Fruit fly (Drosophila melanogaster): ENCODE measurements around the gene CG5376.

CG5376 gene

DNA sequence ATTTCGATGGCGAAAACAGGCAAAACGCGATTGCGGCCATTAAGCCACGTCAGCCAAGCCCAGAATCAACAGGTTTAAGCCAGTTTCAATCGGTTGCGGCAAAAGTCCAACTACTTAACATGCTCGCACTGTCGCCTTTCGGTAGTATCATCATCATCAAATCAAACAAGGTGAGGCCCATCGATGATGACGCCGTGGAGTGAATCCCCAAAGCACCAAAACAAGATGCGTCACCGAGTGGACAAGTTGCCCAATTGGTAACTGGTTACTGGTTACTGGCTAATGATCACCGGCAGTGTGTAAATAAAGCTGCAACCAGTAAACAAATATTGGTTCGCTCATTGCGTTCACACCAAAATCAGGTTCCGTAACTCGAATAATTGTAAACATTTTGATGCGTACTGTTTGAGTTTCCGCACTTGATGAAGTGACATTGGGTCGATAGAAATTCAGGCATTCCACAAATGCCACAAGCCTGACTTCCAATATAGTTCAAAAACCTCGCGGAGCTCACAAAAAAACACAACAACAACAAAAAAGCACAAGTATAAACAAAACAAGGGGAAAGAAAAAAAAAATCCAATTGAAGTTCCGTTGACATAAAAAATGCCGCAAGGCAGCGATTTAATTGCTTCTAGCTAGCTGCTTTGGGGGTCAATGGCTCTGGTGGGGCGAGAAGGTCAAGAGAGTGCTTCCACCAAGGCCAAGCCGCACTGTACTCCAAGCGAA, 35.8 kb upstream of the CG5376 start:
- no peak for TF ChIP-seq CG17801 (GFP tag; optimal IDR thresholded peaks at IDR 0.05; ENCODE audit: partially characterized antibody)

DNA sequence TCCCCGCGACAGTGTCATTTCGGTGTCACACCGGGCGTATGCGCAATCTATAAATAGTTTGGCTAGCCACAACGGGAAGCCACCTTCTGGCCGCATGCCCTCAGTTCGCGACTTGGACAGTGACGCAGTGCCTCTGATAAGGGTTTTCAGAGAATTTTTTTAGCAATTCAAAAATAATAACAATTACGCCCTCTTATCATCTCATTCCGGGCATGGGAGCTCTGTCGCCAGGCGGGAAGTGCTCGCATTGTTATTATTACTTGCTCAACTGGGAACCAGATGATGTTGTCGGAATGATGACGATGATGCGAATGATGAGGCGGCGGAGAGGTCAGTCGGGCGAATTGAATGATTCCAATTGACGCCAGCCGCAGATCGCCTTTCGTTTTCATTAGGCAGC, 34.1 kb upstream of the CG5376 start:
- no peak for TF ChIP-seq CG17801 (GFP tag; optimal IDR thresholded peaks at IDR 0.05; ENCODE audit: partially characterized antibody)

DNA sequence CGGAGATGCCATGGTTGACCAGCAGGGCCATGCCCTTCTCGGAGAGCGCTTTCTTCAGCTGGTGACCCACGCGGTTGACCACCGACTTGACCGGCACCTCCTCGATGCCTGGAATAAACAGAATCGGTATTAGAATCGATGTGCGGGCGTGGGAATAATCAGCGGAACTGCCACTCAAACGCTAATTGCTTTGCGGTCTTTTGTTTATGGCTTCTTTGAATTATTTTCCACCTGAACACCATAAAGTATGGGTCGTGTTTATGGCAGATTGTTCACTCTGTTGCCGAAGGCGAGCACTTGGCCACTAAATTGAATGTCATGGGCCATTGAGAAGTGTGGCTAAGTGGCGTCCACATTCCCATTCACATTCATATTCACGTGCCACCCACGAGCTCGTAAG, 33.3 kb upstream of the CG5376 start:
- no peak for TF ChIP-seq CG17801 (GFP tag; optimal IDR thresholded peaks at IDR 0.05; ENCODE audit: partially characterized antibody)

DNA sequence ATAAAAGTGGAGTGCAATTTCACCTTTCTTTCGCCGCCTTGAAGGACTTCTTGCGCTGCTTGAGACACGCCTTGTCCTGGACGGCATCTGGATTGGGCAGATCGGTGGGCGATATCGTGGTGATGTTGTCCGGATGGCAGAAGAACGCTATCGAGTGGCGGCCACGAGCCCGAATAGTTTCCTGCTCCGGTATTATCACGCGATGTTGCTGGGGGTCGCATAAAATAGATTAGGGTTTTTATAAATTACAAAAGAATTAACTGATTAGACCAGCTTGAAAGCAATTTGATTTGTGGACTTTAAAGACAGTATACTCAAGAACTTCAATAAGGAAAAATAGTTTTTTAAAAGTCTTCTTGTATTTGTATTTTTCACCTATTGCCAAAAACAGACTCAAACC, 31.7 kb upstream of the CG5376 start:
- no peak for TF ChIP-seq CG17801 (GFP tag; optimal IDR thresholded peaks at IDR 0.05; ENCODE audit: partially characterized antibody)

DNA sequence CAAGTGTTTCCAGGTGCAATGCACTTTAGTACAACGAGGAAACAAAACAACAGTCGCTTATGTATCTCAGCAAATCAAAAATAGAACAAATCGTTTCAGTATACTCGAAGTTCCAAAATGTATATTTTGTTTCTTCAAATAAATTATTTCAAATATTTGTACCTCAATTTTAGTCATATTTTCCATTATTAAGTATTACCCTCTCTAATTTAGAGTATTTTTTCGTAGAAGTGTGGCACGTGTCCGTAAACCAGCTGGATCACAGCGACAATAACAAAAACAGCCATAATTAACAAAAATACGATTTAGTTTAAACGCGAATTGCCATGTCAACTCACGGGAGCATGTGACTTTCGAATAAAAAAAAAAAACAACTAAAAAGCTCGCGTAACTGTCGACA, 30.0 kb upstream of the CG5376 start:
- TF ChIP-seq CG17801 (GFP tag; optimal IDR thresholded peaks at IDR 0.05; ENCODE audit: partially characterized antibody) = no peak

DNA sequence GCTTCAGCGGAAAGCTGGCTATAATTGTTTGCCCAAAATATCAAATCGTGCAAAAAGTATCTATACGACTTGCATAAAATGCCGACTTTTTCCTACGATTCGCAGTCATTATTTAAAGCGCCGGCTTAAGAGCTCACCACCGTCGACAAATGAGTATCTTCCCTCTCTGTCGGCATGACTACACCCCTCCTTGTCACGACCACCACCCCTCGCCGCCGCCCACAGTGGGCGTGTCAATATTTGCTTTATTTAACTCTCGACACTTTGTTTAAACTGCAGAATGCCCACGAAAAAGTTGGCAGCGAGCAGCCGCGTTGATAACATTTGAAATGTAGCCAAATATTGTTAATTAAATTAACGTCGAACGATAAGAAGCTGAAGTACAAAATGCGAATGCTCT, 29.5 kb upstream of the CG5376 start:
- TF ChIP-seq CG17801 (GFP tag; optimal IDR thresholded peaks at IDR 0.05; ENCODE audit: partially characterized antibody) = no peak

DNA sequence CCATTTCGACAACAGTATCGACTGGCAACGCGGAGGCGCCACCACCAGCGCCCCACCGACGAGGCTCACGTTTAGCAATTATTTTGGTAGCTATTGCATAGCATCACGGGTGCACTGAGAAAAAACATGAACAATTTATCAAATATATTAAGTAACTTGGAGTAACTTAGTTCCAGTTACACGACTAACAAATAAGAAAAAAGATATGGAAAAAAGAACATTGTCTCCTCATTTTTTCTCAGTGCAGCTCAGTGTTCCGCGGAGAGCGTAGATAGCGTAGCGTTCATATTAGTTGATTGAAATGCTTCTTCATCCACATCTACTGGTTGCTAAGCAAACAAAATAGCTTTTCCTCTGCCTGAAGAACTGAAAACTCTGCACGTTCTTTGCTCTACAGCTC, 26.6 kb upstream of the CG5376 start:
- no peak for TF ChIP-seq CG17801 (GFP tag; optimal IDR thresholded peaks at IDR 0.05; ENCODE audit: partially characterized antibody)

DNA sequence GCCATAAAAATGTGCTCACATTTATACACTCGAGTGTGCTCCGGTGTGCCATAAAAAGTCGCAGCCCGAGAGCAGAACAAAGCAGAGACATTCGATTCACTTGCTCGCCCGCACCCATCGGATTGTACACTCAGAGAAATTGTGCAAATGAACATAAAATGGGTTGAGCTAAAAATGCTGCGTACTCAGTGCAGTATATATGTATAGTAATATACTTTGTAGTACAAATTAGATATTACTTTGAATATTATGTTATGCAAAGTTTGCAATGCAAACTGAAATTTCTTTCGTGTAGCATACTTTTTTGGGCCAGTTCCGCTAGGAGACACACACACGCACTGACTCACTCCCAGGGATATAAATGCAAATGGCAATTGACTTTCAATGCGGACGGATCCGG, 14.9 kb upstream of the CG5376 start:
- TF ChIP-seq CG17801 (GFP tag; optimal IDR thresholded peaks at IDR 0.05; ENCODE audit: partially characterized antibody) = no peak

DNA sequence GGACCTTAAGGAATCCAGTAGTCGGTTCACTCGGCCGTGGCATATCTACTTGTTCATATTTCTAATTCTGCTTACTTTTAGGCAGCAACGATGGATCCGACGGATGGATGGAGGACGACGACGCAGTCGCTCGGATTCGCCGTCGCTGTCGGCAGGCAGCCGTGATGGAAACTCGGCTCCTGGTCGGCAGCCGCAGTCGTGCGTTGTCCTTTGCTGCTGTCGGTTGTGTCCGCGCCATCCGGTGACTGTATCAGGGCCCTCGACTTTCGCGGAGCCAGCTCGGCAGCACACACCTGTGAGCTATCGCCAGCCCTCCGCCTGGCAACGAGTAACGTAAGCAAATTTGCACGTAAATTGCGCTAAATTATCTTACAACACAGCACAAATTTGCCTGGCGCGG, 8.3 kb upstream of the CG5376 start, which contains the start of gene Octbeta1R:
TSS of gene Octbeta1R (plus strand) at position 191 of the 400 bp plus-strand sequence.
- no peak for TF ChIP-seq CG17801 (GFP tag; optimal IDR thresholded peaks at IDR 0.05; ENCODE audit: partially characterized antibody)

DNA sequence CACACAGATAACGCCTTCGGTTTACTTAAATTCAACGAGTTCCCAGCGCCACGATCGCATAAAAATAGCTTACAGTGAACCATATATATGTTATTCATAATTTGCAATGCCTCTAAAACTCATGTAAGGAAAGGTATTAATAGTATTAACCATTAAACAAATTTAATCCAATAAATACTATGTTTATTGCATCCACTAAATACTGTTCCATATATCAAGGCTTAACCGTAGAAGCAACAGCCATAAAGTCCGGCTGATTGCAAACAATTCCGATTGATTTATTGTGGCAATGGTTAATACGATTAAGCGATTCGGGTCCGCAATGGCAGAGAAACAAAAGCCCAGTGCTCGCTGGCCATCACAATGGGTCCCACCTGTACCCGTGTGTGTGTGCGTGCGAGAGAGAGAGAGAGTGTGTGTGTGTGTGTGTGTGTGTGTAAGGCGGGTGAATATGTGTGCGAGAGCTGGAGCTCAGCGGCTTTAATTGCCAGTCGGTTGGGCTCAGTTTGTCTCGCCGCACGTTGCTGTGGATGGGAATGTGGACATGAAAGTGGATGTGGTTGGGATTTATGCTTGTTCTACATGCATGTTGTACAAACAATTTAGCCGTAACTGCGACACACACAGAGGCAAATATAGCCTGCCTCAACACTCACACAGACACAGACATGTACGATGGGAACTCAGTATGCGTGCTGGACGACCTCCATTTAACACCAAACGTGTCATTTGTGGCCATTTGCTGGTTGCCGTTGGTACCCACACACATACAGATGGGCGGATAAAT, 6.0 kb upstream of the CG5376 start:
- no peak for TF ChIP-seq CG17801 (GFP tag; optimal IDR thresholded peaks at IDR 0.05; ENCODE audit: partially characterized antibody)

DNA sequence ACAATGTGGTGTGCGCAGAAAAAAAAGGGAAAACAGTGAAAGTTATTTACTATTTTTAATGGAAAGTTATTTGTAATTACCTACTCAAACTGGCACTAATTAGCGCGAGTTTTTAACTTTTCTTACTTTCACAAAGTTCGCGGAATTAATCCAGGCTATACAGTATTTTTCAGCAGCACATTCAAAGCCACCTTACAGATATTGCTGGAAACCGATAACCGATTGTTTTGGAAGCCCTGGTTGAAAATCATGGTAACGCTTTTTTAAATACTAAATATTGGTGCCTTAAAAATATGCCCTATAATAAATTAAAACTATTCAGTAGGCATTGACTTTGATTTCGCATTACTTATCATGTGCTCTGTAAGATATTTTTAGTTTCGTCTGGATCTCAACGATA, 4.0 kb upstream of the CG5376 start, which contains the start of gene tHMG2:
TSS of gene tHMG2 (plus strand) at position 187 of the 400 bp plus-strand sequence.
- TF ChIP-seq CG17801 (GFP tag; optimal IDR thresholded peaks at IDR 0.05; ENCODE audit: partially characterized antibody) = no peak

DNA sequence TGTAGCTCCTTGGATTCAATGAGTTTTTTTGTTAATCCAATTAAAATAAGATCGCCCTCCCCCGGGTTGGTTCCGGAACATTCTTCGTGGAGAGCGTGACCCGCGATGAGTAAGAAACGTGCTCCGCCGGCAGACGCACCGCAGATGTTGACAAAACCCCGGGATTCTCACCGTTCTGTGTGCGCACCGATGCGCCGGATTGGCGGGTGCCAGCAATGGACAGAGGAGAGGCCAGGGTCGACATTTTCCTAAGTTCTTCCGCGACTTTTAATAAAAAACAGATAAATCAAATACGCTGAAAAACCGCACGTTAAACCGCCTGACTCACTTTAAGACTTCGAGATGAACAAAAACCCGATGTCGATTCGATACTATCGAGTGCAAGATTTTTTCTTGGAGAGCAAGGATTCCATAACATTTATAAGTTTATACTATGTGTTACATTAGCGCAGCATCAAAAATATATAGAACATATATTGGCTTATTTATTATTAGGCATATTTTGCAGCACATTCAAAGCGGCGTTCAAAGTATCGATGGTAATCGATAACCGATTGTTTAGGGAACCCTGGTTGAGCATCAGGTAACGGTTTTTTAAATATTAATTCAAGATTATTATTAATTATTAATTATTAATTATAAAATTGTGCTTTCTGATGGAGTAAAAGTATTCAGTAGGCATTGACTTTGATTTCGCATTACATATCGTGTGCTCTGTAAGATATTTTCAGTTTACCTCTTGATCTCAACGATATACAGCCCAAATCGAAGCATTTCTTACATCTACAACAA, 2.5 kb upstream of the CG5376 start, which contains the start of the genes CCT1 and tHMG1:
TSS of gene CCT1 (minus strand) at position 352 of the 792 bp plus-strand sequence.
TSS of gene tHMG1 (plus strand) at position 742 of the 792 bp plus-strand sequence.
- peak; percentile 65 for TF ChIP-seq CG17801 (GFP tag; optimal IDR thresholded peaks at IDR 0.05; ENCODE audit: partially characterized antibody)

DNA sequence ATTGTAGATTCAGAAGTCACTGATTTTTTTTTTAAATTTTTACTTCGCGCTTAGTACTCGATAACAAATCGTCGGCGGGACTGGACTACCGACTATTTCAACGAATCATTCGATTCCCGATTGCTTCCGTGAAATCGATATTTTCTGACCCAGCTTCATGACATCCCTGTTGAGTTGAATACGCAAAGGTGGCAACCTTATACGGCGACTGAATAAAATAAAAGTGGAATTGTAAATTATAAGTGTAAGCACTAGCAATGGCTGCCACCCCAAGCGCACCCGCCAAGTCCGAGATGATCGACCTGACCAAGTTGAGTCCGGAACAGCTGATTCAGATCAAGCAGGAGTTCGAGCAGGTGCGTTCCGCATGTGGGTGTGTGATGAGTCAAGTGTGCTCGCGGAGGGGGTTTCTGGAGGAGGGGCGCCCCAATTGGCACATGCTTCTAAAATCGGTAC, 1.7 kb downstream of the CG5376 start, which contains the start of gene Pfdn5:
TSS of gene Pfdn5 (plus strand) at position 3 of the 456 bp plus-strand sequence.
- TF ChIP-seq CG17801 (GFP tag; optimal IDR thresholded peaks at IDR 0.05; ENCODE audit: partially characterized antibody) = peak; percentile 17

DNA sequence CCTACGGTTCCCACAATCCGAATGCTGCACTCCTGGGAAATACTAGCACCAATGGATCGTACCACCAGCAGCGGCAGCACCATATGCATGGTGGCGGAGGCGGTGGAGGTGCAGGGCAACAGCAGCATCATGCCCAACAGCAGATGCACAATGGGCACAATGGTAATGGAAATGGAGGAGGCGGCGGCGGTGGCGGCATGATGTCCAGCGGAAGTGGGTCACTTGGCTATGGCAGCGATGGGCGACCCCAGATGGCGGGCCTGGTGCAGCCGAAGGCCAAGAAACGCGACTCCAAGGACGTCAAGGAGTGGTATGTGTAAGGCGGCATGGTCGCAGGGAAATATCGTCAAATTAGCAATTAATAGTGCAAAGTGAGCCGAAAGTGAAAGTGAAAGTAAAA, 5.2 kb downstream of the CG5376 start:
- no peak for TF ChIP-seq CG17801 (GFP tag; optimal IDR thresholded peaks at IDR 0.05; ENCODE audit: partially characterized antibody)

DNA sequence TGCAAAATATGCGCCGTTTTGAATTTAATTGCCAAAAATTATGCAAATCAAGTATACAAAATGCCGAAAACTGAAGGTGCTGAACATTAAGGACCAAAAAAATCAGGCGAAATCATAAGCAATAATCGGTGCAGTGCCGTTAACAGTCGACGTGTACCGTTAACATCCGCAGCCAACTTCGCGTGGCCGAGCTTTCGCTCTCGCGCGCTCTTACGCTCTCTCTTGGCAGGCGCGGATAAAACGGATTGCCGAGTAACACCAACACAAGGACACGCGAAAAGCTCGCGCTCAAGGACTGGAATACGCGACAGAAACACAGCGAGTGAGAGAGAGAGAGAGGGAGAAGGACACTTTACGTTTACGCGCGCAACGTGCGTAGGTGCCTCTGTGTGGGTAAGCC, 18.7 kb downstream of the CG5376 start:
- no peak for TF ChIP-seq CG17801 (GFP tag; optimal IDR thresholded peaks at IDR 0.05; ENCODE audit: partially characterized antibody)

Measured in ovary, adult (tissue).